Worm (Caenorhabditis elegans): ENCODE data around the gene srd-43.

DNA sequence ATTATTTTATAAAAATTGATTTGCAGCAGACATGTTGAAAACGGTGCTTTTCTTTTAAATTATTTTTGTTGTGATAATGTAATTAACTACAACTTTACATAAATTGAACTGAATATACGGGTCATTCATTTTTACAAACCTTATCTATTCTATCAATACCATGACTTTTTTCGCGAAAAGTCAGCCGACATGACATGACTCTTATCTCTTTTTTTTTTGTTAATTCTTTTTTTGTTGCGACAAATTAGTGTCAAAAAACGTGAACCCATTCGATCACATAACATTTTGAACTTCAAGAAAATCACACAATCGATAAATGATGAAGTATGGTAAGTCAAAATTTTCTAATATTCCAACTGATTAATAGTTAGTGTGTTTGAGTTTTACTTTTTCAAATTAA, 22.4 kb upstream of the srd-43 start, which contains the start of gene sir-2.2:
- no peak for TF ChIP-seq R02D3.7 (tag; optimal IDR thresholded peaks at IDR 0.05)
- TF ChIP-seq nhr-28 (tag; optimal IDR thresholded peaks at IDR 0.05) = peak; percentile 62
- TF ChIP-seq nhr-11 (tag; optimal IDR thresholded peaks at IDR 0.05) = no peak
- no peak for TF ChIP-seq daf-12 (tag; optimal IDR thresholded peaks at IDR 0.05)
- TF ChIP-seq tra-1 (GFP tag; IDR thresholded peaks at IDR 0.05) = peak; percentile 57; the same call in 1 of the 2 replicates
- no peak for TF ChIP-seq hmg-1.1 (GFP tag; IDR thresholded peaks at IDR 0.05)
- TF ChIP-seq lin-39 (tag; optimal IDR thresholded peaks at IDR 0.05) = no peak
- TF ChIP-seq lin-15B (tag; optimal IDR thresholded peaks at IDR 0.05) = no peak
- no peak for TF ChIP-seq attf-4 (tag; optimal IDR thresholded peaks at IDR 0.05)
- TF ChIP-seq ceh-28 (tag; optimal IDR thresholded peaks at IDR 0.05) = no peak
- TF ChIP-seq unc-62 (GFP tag; optimal IDR thresholded peaks at IDR 0.05 in 1 of 2) = no peak
- TF ChIP-seq unc-62 (tag; optimal IDR thresholded peaks at IDR 0.05) = no peak
- TF ChIP-seq pqm-1 (tag; optimal IDR thresholded peaks at IDR 0.05) = peak; percentile 26
